Worm (Caenorhabditis elegans): ENCODE results near the gene Y39A1A.2.

Gene Y39A1A.2

DNA sequence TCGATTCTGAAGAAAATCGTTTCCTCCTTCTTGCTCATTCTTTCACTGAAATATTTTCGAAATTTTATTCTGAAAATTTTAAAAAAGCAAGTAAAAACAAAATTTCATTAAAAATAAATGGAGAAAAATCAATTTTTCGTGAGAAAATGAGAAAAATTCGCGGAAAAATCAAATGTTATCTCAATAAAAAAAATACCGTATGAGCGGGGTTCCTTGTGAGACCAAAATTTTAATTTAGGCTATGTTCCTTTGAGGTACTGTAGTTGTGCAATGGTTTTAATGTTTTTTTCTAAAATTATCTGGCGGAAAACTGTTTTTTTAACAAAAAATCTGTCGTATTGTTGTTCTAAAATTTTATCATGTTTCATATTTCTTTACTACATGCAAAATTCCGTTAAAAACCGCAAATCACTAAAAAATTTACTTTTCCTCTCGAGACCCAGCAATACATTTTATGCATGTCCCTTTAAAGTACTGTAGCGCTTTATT is 3.2 kb downstream of the Y39A1A.2 start, which contains the start of gene epg-6:
TSS of gene epg-6 (minus strand) at position 51 of the 489 bp plus-strand sequence.
- no peak for TF ChIP-seq ztf-4 (tag; optimal IDR thresholded peaks at IDR 0.05)
- TF ChIP-seq fkh-2 (tag; optimal IDR thresholded peaks at IDR 0.05) = no peak
- no peak for TF ChIP-seq pha-4 (tag; optimal IDR thresholded peaks at IDR 0.05)
- no peak for TF ChIP-seq R02D3.7 (tag; optimal IDR thresholded peaks at IDR 0.05)
- TF ChIP-seq ceh-28 (tag; optimal IDR thresholded peaks at IDR 0.05) = no peak
- TF ChIP-seq eor-1 (tag; optimal IDR thresholded peaks at IDR 0.05) = no peak
- no peak for TF ChIP-seq skn-1 (tag; optimal IDR thresholded peaks at IDR 0.05)
- TF ChIP-seq ceh-16 (tag; optimal IDR thresholded peaks at IDR 0.05) = no peak
- TF ChIP-seq nhr-77 (tag; optimal IDR thresholded peaks at IDR 0.05) = no peak
- no peak for TF ChIP-seq elt-1 (tag; optimal IDR thresholded peaks at IDR 0.05)
- no peak for TF ChIP-seq tbx-2 (tag; optimal IDR thresholded peaks at IDR 0.05)
- no peak for TF ChIP-seq sea-2 (GFP tag; optimal IDR thresholded peaks at IDR 0.05)
- no peak for TF ChIP-seq zag-1 (tag; optimal IDR thresholded peaks at IDR 0.05)
- TF ChIP-seq unc-62 (GFP tag; optimal IDR thresholded peaks at IDR 0.05) = no peak
- TF ChIP-seq nhr-11 (tag; optimal IDR thresholded peaks at IDR 0.05) = no peak
- no peak for TF ChIP-seq nhr-43 (tag; optimal IDR thresholded peaks at IDR 0.05; ENCODE audit: poor library complexity, severe bottlenecking)

DNA sequence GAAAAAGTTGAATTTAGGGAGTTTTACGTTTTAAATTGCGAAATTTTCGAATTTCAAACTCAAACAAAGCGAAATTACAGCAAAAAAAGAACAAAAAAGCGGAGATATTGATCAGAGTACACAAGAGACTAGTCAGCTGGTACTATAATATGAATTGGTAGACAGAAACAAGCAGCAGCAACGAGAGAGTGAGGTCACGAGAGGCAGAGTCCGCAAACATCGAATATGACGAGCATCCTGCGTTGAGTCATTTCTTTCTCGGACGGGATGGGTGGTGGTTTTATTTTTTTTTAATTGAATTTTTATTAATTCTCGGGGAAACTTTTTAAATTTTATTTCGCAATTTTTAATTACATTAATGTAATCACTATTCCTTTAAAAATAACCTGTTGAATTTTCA is 3.7 kb downstream of the Y39A1A.2 start:
- TF ChIP-seq snpc-4 (tag; optimal IDR thresholded peaks at IDR 0.05) = peak; percentile 71
- TF ChIP-seq nhr-25 (tag; optimal IDR thresholded peaks at IDR 0.05) = peak; percentile 64
- TF ChIP-seq R02D3.7 (tag; optimal IDR thresholded peaks at IDR 0.05) = no peak
- peak; percentile 24 for TF ChIP-seq fos-1 (tag; optimal IDR thresholded peaks at IDR 0.05)
- TF ChIP-seq ztf-4 (tag; optimal IDR thresholded peaks at IDR 0.05) = no peak
- TF ChIP-seq nfya-1 (tag; optimal IDR thresholded peaks at IDR 0.05; ENCODE audit: insufficient read depth) = peak; percentile 77
- peak; percentile 39 for TF ChIP-seq elt-2 (tag; optimal IDR thresholded peaks at IDR 0.05)
- TF ChIP-seq nhr-28 (tag; optimal IDR thresholded peaks at IDR 0.05) = no peak
- TF ChIP-seq ceh-28 (tag; optimal IDR thresholded peaks at IDR 0.05) = peak; percentile 38
- TF ChIP-seq lin-15B (tag; optimal IDR thresholded peaks at IDR 0.05) = peak; percentile 78
- TF ChIP-seq egl-5 (tag; optimal IDR thresholded peaks at IDR 0.05) = no peak
- peak; percentile 67 for TF ChIP-seq sea-2 (GFP tag; optimal IDR thresholded peaks at IDR 0.05)
- no peak for TF ChIP-seq skn-1 (tag; optimal IDR thresholded peaks at IDR 0.05)
- TF ChIP-seq lin-39 (tag; optimal IDR thresholded peaks at IDR 0.05) = peak; percentile 61
- peak; percentile 72 for TF ChIP-seq nhr-23 (tag; optimal IDR thresholded peaks at IDR 0.05)
- peak; percentile 36 for TF ChIP-seq ama-1 (optimal IDR thresholded peaks at IDR 0.05)
- TF ChIP-seq pqm-1 (tag; optimal IDR thresholded peaks at IDR 0.05) = peak; percentile 11
- peak; percentile 43 for TF ChIP-seq nhr-43 (tag; optimal IDR thresholded peaks at IDR 0.05; ENCODE audit: poor library complexity, severe bottlenecking)
- peak; percentile 93 for TF ChIP-seq pha-4 (tag; optimal IDR thresholded peaks at IDR 0.05)
- TF ChIP-seq tbx-2 (tag; optimal IDR thresholded peaks at IDR 0.05) = no peak
- TF ChIP-seq hmg-11 (tag; optimal IDR thresholded peaks at IDR 0.05) = peak; percentile 69
- no peak for TF ChIP-seq fkh-2 (tag; optimal IDR thresholded peaks at IDR 0.05)
- TF ChIP-seq jun-1 (tag; optimal IDR thresholded peaks at IDR 0.05) = peak; percentile 53

DNA sequence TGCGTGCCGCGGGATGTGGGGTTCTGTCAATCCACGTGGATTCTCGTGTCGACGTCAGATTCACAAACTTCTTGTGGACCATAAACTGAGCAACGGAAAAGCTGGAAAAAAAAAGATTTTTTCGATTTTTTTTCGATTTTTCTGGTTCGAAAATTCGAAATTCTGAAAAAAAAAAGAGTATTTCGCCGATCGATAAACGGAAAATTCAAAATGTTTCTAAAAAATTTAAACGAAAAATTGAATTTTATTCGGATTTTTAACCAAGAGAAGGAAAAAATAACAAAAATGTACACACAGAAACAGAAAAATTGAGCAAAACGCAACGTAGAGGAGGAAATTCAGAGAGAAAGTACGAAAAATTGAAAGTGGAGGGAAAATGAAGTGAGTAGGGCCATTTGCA is 7.0 kb downstream of the Y39A1A.2 start, which contains the start of gene Y39A1A.3:
TSS of gene Y39A1A.3 (minus strand) at position 101 of the 400 bp plus-strand sequence.
- TF ChIP-seq ceh-28 (tag; optimal IDR thresholded peaks at IDR 0.05) = no peak
- TF ChIP-seq ama-1 (optimal IDR thresholded peaks at IDR 0.05) = peak; percentile 32
- no peak for TF ChIP-seq lin-39 (tag; optimal IDR thresholded peaks at IDR 0.05)
- no peak for TF ChIP-seq nhr-67 (tag; optimal IDR thresholded peaks at IDR 0.05)
- no peak for TF ChIP-seq tbx-2 (tag; optimal IDR thresholded peaks at IDR 0.05)
- no peak for TF ChIP-seq nhr-12 (tag; optimal IDR thresholded peaks at IDR 0.05)

DNA sequence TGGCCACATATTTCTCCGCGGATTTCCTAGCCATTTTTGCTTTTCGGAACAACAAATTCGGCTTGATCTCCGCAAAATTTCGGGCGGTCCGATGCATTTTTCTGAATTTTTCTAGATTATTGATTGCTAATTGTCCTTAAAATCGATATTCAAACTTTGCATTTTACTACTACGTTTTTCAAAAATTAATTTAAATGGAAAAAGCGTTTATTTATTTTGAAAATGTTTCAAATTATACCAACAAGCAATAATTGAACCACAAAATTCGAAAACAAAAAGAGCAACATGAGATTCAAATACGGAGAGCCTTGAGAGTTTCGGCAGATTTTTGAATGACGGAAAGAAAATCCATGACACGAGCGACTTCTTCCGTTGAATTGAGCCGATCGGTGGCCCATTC is 8.3 kb downstream of the Y39A1A.2 start, which contains the start of gene Y45F3A.9:
TSS of gene Y45F3A.9 (minus strand) at position 101 of the 400 bp plus-strand sequence.
- TF ChIP-seq jun-1 (tag; optimal IDR thresholded peaks at IDR 0.05) (no peak), nhr-11 (tag; optimal IDR thresholded peaks at IDR 0.05) (no peak), nhr-28 (tag; optimal IDR thresholded peaks at IDR 0.05) (no peak), mml-1 (tag; optimal IDR thresholded peaks at IDR 0.05) (no peak), fkh-2 (tag; optimal IDR thresholded peaks at IDR 0.05) (no peak), sea-2 (GFP tag; optimal IDR thresholded peaks at IDR 0.05) (no peak), pqm-1 (tag; optimal IDR thresholded peaks at IDR 0.05) (no peak), R02D3.7 (tag; optimal IDR thresholded peaks at IDR 0.05) (no peak), nhr-237 (tag; optimal IDR thresholded peaks at IDR 0.05) (no peak), nhr-25 (tag; optimal IDR thresholded peaks at IDR 0.05) (no peak), pha-4 (tag; optimal IDR thresholded peaks at IDR 0.05) (no peak), snpc-4 (tag; optimal IDR thresholded peaks at IDR 0.05) (no peak), nfya-1 (tag; optimal IDR thresholded peaks at IDR 0.05; ENCODE audit: insufficient read depth) (no peak), egl-5 (tag; optimal IDR thresholded peaks at IDR 0.05) (no peak), ceh-82 (tag; optimal IDR thresholded peaks at IDR 0.05) (no peak), fos-1 (tag; optimal IDR thresholded peaks at IDR 0.05) (no peak), unc-62 (GFP tag; optimal IDR thresholded peaks at IDR 0.05) (no peak), ceh-16 (tag; optimal IDR thresholded peaks at IDR 0.05) (no peak)
